Worm (Caenorhabditis elegans) whole organism, early embryonic: ENCODE results near the gene srh-40.

Source experiments
- ama-1 ChIP-seq: fragments of 150-350 bp; optimal IDR thresholded peaks from 2 replicates; lab custom pipeline; 2014
- ceh-13 ChIP-seq: fragments of 200-800 bp; sonication (Bioruptor generic); optimal IDR thresholded peaks from 2 replicates; lab custom pipeline; 2018; ENCODE audit warnings: mild to moderate bottlenecking, missing genetic modification characterization, missing compliant biosample characterization
- ceh-36 ChIP-seq: sonication (generic microtip); optimal IDR thresholded peaks from 2 replicates; lab custom pipeline; 2016; ENCODE audit warnings: missing genetic modification characterization, inconsistent platforms, missing compliant biosample characterization
- ets-7 ChIP-seq: sonication (generic microtip); optimal IDR thresholded peaks from 2 replicates; lab custom pipeline; 2016; ENCODE audit warnings: missing genotype, missing genetic modification characterization, missing compliant biosample characterization
- flt-1 ChIP-seq: fragments of 200-800 bp; sonication (Bioruptor generic); IDR thresholded peaks from 2 replicates; pipeline ENCODE4 v1.3.6; 2022; ENCODE audit warnings: missing genetic modification characterization, missing compliant biosample characterization
- hmbx-1 ChIP-seq: sonication (generic microtip); optimal IDR thresholded peaks from 2 replicates; lab custom pipeline; 2016; ENCODE audit warnings: mild to moderate bottlenecking, missing genetic modification characterization, missing compliant biosample characterization
- hmg-4 ChIP-seq: fragments of 200-800 bp; sonication (Bioruptor generic); optimal IDR thresholded peaks from 2 replicates; lab custom pipeline; 2018; ENCODE audit warnings: mild to moderate bottlenecking, missing genetic modification characterization, missing compliant biosample characterization
- scrt-1 ChIP-seq: fragments of 200-800 bp; sonication (Bioruptor generic); IDR thresholded peaks from 2 replicates; pipeline ENCODE4 v1.3.6; 2022; ENCODE audit warnings: missing genetic modification characterization, missing compliant biosample characterization
- sea-1 ChIP-seq: fragments of 200-800 bp; sonication (Bioruptor generic); conservative IDR thresholded peaks from 2 replicates; pipeline ENCODE4 v1.3.6; 2022; ENCODE audit warnings: missing genetic modification characterization, missing compliant biosample characterization

- TF ChIP-seq scrt-1 (GFP tag; lab: Robert Waterston, UW) (no peak), ama-1 (lab: Kevin White, UChicago) (no peak), hmg-4 (GFP tag; lab: Kevin White, UChicago) (no peak), sea-1 (GFP tag; lab: Robert Waterston, UW) (no peak), hmbx-1 (tag; lab: Kevin White, UChicago) (no peak), ceh-13 (GFP tag; lab: Kevin White, UChicago) (no peak), ets-7 (no peak), ceh-36 (no peak), flt-1 (no peak)
Observed at ce11 chrIII:6615064-6615463, 4.4 kb downstream of the srh-40 start, which contains the start of gene cmtr-2.
